Fruit fly (Drosophila melanogaster) ovary, adult (tissue): ENCODE measurements around the gene idc.

Source experiments
- CG17801 ChIP-seq: fragments of 200-800 bp; optimal IDR thresholded peaks from 2 replicates; lab custom pipeline; 2019; ENCODE audit warnings: missing biosample characterization, mild to moderate bottlenecking, missing genetic modification characterization, moderate library complexity; ENCODE audit not compliant: partially characterized antibody

The idc gene

DNA sequence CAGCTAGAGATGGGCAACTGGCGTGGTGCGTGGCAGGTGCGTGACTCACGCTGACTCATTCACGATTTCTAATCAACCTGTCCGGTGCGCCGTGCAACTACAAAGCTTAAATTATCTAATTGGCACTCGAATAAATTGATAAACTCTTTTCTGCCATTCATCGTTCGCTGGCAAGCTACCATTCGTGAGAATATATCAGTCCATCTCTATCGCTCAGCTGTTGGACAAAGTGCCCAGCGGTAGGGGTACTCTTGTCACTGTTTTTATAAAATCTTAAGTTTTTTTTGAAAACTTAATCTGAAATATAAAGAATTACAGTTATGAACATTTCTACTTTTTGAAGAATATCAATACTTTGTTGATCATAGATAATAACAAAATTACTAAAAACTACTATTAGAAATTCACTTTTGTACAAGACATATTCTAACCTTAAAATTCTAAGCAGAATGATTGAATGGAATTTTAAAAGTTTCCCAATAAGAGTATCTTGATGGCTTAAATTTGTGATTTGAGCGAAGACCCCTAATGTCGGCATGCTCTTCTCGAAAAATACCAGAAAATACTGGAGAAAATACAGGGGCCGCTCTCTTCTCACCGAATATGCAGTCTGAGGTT, 10.4 kb upstream of the idc start, which contains the start of the genes PIG-L and psidin:
TSS of gene PIG-L (minus strand) at position 187 of the 618 bp plus-strand sequence.
TSS of gene psidin (plus strand) at position 553 of the 618 bp plus-strand sequence.
- peak; percentile 56 for TF ChIP-seq CG17801

DNA sequence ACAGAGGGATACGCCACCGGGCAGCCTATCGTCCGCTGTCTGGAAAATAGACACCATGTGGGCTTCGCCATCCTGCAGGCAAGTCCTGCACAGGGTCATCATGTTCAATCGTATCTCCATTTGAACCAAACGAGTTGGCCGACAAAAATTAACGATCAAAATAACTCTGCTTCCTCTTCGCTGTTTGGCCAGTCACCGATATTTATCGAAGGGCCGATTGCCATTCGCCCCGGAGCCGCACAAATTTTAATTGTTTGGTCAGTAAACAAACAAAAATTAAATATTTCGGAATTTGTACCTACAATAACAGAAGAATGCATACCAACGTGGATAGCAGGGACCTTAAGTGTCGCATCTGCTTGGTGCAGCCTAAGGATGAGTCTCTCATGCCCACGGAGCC, 3.8 kb upstream of the idc start, which contains the start of the genes CG4424 and CG4854:
TSS of gene CG4424 (minus strand) at position 200 of the 400 bp plus-strand sequence.
TSS of gene CG4854 (plus strand) at position 218 of the 400 bp plus-strand sequence.
- no peak for TF ChIP-seq CG17801

DNA sequence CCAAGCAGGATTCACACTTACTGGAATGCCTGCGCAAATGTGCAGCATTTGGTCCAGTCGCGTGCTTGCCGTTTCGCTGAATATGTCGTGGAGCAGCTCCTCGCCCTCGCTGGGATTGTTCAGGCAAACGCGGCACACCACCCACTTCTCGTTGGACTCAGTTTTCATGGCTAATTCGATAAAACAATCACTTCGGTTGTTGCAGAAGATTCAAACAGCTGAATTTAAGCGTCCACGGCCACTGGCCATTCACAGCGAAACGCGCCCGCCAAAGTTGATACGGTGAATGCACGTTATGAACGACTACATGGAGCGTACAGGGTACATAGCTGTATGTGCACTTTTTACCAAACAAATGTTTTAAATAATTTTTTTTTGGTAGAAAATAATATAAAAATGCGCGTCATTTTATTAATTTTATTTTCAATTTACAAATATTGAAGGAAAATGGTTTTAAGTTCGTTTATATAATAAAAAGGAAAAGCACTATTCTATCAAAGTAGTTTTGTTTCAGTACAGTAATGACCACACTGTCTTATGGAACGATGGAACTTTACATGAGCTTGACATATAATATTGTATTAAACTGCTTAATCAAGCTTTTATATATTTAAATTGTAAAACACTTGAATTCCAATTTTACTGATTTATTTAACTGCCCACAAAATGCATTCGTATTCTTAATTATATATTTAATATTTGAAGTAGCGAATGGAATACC, 420 bp upstream of the idc start, which contains the start of gene trem:
TSS of gene trem (minus strand) at position 267 of the 721 bp plus-strand sequence.
- TF ChIP-seq CG17801 = peak; percentile 61

DNA sequence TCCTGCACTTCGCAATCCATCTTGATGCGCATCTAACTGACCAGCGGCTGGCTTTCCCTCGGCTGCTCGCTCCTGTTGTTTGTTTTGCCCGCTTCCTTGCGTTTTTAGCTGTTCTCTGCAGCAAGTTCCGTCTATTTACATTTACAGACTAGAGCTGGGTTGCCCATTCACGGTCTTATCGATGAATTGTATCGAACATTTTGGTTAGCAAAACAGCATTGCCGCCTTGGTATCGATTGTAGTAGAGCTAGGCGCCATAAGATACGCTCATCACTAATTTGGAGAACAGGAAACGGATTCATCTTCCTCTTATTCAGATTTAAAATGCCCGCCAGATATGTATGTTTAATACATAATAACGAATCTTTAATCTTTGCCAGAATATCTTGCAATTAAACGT, 4.3 kb downstream of the idc start, which contains the start of gene Regnase-1:
TSS of gene Regnase-1 (minus strand) at position 170 of the 400 bp plus-strand sequence.
- peak; percentile 93 for TF ChIP-seq CG17801

DNA sequence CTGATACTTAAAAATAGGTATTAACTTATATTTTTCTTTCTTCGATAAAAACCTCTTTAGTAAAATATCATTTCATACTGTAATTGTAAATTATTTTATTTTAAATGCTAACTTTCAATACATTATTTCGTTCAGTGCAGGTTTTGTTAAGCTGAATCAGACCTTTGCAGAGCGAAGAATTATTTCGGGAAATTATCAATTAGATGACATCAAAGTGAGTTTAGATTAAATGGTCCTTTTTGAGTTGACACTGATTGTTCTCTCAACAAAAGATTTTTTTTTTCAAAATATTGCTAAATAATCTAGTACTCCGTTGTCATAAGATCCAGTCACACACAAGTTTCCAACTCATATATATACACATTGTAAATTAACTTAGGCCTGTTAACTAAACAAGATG, 10.8 kb downstream of the idc start, which contains the start of the genes CG33934 and Indy-2:
TSS of gene CG33934 (plus strand) at position 301 of the 400 bp plus-strand sequence.
TSS of gene Indy-2 (plus strand) at position 301 of the 400 bp plus-strand sequence.
- TF ChIP-seq CG17801 = no peak

DNA sequence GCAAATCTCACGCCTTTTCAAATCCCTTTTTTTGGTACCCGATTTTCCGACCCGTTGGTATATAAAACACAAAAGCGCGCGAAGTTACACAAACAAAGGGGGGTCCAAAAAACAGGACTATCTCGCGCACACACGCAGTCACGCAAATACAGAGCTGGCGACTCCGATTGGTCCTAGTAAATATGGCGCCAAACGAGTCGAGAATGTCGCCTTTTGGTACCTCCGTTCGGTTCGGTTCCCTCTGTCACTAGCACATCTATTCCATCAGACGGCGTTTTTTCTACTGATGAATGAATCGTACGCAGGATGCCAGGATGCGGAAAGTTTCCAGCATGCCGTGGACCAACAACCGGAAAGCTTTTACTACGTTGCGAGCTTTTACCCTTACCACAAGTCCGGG, 24.2 kb downstream of the idc start, which contains the start of gene CG17193:
TSS of gene CG17193 (minus strand) at position 289 of the 400 bp plus-strand sequence.
- TF ChIP-seq CG17801 = no peak

DNA sequence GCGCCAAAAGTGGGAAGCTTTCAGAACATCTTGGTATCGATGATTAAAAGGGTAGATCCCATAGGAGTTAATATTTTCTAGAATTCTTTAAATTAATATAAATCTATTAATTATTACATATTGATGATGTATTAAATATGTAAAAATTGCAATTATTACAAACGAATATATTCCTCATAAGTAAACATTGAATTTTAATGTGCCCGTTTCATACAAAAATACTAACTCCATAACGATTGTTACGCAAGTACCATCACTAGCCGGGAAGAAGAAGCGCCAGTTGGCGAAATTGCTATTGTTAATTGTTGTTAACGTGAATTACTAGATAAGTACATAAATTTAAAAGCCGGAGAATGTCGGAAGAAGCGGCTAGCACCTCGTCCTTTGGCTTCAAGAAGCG, 25.9 kb downstream of the idc start, which contains the start of gene mdlc:
TSS of gene mdlc (plus strand) at position 248 of the 400 bp plus-strand sequence.
- no peak for TF ChIP-seq CG17801

DNA sequence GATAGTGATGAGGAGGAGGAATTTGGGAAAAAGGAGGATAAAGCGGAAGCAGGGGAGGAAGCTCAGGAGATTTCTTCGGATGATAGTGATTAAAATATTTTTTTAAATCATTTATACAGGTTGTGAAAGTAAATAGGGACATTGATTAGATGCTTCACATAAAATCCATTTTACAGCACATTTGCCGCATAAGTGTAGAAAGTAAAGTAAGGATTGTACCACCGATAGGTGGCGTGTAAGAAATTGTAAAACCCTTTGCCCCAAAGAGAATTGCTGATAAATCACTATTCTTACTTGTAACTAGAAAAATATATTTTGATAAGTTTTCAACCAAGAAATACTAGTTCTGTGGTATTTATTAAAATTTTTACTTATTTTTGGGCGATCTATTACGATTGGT, 27.3 kb downstream of the idc start:
- TF ChIP-seq CG17801 = no peak

DNA sequence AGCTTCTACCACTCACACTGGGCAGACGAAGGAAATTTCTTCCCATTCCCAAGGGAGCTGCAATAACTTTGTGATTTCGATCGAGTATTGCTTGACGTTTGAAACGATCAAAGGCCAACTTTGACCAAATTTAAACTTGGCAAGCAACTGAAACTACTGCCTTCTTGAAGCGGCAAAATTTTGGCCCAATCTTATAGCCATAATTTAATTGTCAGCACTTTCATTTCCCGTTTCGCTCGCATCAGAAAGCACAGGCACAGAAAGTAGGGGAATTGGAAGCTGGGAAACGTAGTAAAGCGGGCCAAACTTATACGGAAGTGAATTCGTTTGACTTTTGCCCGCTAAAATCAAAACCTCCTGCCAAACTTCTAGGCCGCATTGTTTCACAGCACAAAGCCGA, 28.0 kb downstream of the idc start, which contains the start of gene CG4390:
TSS of gene CG4390 (minus strand) at position 101 of the 400 bp plus-strand sequence.
- TF ChIP-seq CG17801 = no peak

DNA sequence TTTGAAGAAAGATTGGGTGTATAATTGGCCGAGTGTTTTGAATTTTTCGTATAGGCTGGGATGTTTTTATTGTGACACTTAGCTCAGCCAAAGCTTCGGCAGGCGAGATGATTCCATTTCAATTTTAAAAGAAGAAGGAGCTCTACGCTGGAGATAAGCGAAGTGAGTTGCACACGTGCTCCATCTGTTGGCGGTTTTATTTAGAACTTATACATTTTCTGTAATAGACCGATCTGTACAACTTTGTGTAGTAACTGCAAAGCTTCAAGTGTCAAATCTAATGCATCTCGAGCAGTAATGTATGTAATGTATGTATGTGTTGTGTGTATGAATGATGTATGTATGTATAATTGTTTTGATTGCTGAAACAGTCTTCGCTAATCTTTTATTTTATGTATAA, 34.8 kb downstream of the idc start:
- no peak for TF ChIP-seq CG17801

DNA sequence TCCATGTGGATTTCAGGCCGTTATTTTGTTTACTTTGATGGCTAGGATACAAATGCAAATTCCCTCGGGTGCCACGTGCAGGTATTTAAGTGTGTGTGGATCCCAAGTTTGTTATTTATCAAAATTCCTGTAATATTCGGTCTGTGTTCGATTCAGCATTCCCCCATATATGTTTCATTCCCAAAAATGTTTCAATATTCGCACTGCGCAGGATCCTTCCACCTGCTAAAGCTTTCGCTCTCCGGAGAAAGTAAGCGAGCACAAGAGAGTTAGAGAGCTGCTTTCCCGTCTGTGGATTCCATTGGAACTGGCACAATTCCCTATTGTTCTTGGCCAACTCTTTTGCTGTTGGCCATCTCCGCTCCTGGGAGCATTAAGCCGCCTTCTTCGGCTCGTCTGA, 48.6 kb downstream of the idc start:
- TF ChIP-seq CG17801 = no peak

DNA sequence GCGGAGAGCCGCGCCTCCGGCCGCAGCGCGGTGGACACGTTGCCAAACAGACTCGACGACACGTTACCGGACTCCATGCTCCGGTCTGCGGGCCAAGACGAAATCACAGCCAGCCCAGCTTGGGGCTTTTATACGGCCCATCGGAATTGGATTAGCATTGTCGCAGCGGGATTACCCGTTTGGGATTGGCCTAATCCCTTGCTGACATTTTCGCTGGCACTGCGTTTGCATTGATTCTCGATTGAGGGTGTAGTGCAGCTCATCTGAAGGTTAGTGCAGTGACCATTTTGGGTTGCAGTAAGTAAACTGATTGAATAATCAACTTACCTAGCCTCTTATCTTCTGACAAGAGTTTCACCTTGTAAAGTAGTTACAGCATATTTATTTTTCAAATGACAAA, 50.7 kb downstream of the idc start, which contains the start of gene Rh3:
TSS of gene Rh3 (minus strand) at position 101 of the 400 bp plus-strand sequence.
- no peak for TF ChIP-seq CG17801
